Worm (Caenorhabditis elegans): Measurements from ENCODE around the gene ptr-4.
A peak's percentile ranks its signal among the peaks of the same experiment; 100 is the strongest.

ptr-4 gene

DNA sequence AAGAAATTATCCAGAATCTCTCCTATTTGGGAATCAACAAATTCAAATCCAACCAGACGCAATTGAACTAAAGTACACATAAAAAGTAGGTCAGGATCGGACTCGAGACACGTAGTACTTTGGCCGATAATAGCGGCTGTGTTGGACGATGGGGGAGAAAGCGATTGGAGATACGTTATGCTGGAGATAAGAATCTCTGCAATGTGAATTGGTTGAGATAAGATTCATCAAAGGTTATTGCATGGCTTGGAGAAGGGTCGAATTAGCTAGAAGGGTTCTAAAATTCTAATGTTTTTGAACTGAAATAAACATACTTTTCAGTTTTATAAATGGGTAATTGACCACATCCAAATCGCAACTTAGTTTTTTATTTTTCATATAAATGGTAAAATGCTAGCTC, 26.7 kb upstream of the ptr-4 start:
- TF ChIP-seq tab-1 (GFP tag; IDR thresholded peaks at IDR 0.05) (no peak), cog-1 (tag; optimal IDR thresholded peaks at IDR 0.05) (no peak), T22C8.4 (GFP tag; IDR thresholded peaks at IDR 0.05) (no peak), ref-1 (GFP tag; conservative IDR thresholded peaks at IDR 0.05) (no peak), ztf-29 (GFP tag; IDR thresholded peaks at IDR 0.05) (no peak), klf-2 (GFP tag; conservative IDR thresholded peaks at IDR 0.05) (no peak), med-1 (GFP tag; optimal IDR thresholded peaks at IDR 0.05; ENCODE audit: insufficient read depth) (no peak)

DNA sequence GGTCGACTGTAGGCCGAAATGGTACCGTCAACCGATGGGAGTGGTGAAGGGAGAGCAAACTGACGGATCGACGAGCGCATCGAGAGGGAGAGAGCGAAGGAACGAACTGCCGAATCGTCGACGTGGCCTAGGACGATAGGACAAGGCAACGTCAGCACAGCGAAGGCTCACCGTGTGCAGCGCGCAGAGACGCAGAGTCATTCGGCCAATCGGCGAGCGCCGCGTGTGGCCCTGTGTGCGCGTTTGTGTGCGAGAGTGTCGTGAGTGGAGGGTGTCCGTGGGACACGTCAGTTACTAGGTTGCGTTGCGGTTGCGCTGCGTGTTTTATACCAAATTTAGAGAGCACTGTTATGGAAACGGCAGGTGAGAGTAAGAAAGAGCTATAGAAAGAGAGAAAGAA, 26.2 kb upstream of the ptr-4 start, which contains the start of gene hsp-3:
Gene hsp-3, minus strand, starts transcription at position 158 of the 400 bp plus-strand sequence.
- no peak for TF ChIP-seq med-1 (GFP tag; optimal IDR thresholded peaks at IDR 0.05; ENCODE audit: insufficient read depth)
- no peak for TF ChIP-seq T22C8.4 (GFP tag; IDR thresholded peaks at IDR 0.05)
- TF ChIP-seq ref-1 (GFP tag; conservative IDR thresholded peaks at IDR 0.05): no peak
- 0 out of 2 replicates have a peak, but pooled peaks have one; percentile 14 for TF ChIP-seq tab-1 (GFP tag; IDR thresholded peaks at IDR 0.05)
- no peak for TF ChIP-seq ztf-29 (GFP tag; IDR thresholded peaks at IDR 0.05)
- peak; percentile 70; the same call in 1 of the 2 replicates for TF ChIP-seq ztf-23 (GFP tag; IDR thresholded peaks at IDR 0.05)
- no peak for TF ChIP-seq klf-2 (GFP tag; conservative IDR thresholded peaks at IDR 0.05)
- TF ChIP-seq cog-1 (tag; optimal IDR thresholded peaks at IDR 0.05): peak; percentile 82
- TF ChIP-seq flt-1 (GFP tag; IDR thresholded peaks at IDR 0.05): peak; percentile 91

DNA sequence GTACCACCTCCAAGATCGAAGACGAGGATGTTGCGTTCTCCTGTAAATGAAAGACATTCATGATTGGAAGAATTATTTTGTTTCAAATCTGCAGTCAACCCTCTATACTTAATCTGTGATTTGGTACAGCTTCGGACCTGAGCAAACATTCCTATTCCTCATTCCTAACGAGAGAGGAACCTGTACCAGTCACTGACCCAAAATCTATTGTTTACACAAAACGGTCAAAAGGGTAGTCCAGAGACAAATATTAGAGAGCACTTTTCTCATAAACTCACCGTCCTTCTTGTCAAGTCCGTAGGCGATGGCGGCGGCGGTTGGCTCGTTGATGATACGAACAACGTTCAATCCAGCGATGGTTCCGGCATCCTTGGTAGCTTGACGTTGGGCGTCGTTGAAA, 25.0 kb upstream of the ptr-4 start:
- TF ChIP-seq tab-1 (GFP tag; IDR thresholded peaks at IDR 0.05) (no peak), ref-1 (GFP tag; conservative IDR thresholded peaks at IDR 0.05) (no peak), ztf-23 (GFP tag; IDR thresholded peaks at IDR 0.05) (no peak), T22C8.4 (GFP tag; IDR thresholded peaks at IDR 0.05) (no peak), flt-1 (GFP tag; IDR thresholded peaks at IDR 0.05) (no peak), klf-2 (GFP tag; conservative IDR thresholded peaks at IDR 0.05) (no peak), med-1 (GFP tag; optimal IDR thresholded peaks at IDR 0.05; ENCODE audit: insufficient read depth) (no peak), cog-1 (tag; optimal IDR thresholded peaks at IDR 0.05) (no peak), ztf-29 (GFP tag; IDR thresholded peaks at IDR 0.05) (no peak)

DNA sequence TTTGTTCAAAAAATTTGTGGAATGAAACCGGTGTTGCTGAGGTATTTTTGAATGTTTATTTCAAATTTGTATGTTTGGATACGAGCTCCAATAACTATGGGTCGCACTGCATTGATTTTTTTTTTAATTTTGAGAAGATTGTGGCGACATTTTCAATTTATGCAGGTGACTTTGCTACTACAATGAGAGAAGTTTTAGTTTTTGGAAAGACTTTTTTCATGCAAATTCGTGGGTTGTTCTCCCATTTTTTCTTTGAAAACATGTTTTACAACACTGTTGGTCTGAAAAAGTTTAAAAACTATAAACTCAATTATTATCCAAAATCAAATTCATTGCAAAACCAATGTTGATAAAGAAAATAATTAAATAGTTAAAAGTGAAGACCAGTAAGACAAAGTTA, 22.9 kb upstream of the ptr-4 start:
- TF ChIP-seq T22C8.4 (GFP tag; IDR thresholded peaks at IDR 0.05) (no peak), med-1 (GFP tag; optimal IDR thresholded peaks at IDR 0.05; ENCODE audit: insufficient read depth) (no peak), ref-1 (GFP tag; conservative IDR thresholded peaks at IDR 0.05) (no peak), ztf-29 (GFP tag; IDR thresholded peaks at IDR 0.05) (no peak), ztf-23 (GFP tag; IDR thresholded peaks at IDR 0.05) (no peak), cog-1 (tag; optimal IDR thresholded peaks at IDR 0.05) (no peak), tab-1 (GFP tag; IDR thresholded peaks at IDR 0.05) (no peak), klf-2 (GFP tag; conservative IDR thresholded peaks at IDR 0.05) (no peak)

DNA sequence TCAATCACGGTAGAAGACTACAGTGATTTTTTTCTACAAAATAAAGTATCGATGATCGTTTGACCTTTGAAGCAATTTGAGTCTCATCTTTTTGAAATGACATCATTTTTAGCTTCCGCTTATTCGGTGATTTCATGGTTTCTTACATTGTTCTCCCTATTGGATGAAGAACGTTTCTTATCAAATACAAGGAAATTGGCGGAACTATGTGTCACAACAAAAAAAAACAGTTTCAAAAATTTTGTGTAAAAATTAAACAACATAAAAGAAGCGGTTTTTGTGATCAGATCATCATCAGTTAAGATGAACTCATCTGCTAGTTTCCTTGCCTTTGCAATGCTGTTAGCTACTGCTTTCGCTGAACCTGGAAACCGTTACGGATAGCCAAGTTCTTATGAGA, 21.9 kb upstream of the ptr-4 start, which contains the start of gene C45B2.8:
Gene C45B2.8, plus strand, starts transcription at position 301 of the 400 bp plus-strand sequence.
- TF ChIP-seq med-1 (GFP tag; optimal IDR thresholded peaks at IDR 0.05; ENCODE audit: insufficient read depth) (no peak), T22C8.4 (GFP tag; IDR thresholded peaks at IDR 0.05) (no peak), ztf-29 (GFP tag; IDR thresholded peaks at IDR 0.05) (no peak), ref-1 (GFP tag; conservative IDR thresholded peaks at IDR 0.05) (no peak), cog-1 (tag; optimal IDR thresholded peaks at IDR 0.05) (no peak), klf-2 (GFP tag; conservative IDR thresholded peaks at IDR 0.05) (no peak), flt-1 (GFP tag; IDR thresholded peaks at IDR 0.05) (no peak), tab-1 (GFP tag; IDR thresholded peaks at IDR 0.05) (no peak), ztf-23 (GFP tag; IDR thresholded peaks at IDR 0.05) (no peak)

DNA sequence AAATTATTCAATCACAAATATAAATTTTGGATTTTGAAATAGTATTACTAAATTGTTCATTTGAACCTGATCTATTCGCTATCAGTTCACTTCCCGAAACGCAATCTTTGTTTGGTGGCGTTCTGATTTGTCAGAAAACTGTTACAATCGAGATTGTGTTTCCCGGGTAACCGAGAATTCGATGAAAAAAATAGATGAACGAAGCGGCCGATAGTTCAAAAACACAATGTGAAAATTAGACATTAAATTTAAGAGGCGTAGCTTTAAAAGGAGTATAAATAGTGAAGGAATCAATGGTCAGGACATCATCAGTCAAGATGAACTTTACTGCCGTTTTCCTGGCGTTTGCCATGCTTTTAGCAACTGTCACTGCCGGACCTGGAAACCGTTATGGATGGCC, 20.0 kb upstream of the ptr-4 start, which contains the start of gene C45B2.1:
Gene C45B2.1, plus strand, starts transcription at position 301 of the 400 bp plus-strand sequence.
- no peak for TF ChIP-seq klf-2 (GFP tag; conservative IDR thresholded peaks at IDR 0.05)
- TF ChIP-seq T22C8.4 (GFP tag; IDR thresholded peaks at IDR 0.05): no peak
- no peak for TF ChIP-seq ztf-29 (GFP tag; IDR thresholded peaks at IDR 0.05)
- no peak for TF ChIP-seq ref-1 (GFP tag; conservative IDR thresholded peaks at IDR 0.05)
- no peak for TF ChIP-seq flt-1 (GFP tag; IDR thresholded peaks at IDR 0.05)
- TF ChIP-seq med-1 (GFP tag; optimal IDR thresholded peaks at IDR 0.05; ENCODE audit: insufficient read depth): no peak
- no peak for TF ChIP-seq cog-1 (tag; optimal IDR thresholded peaks at IDR 0.05)
- no peak for TF ChIP-seq ztf-23 (GFP tag; IDR thresholded peaks at IDR 0.05)
- TF ChIP-seq tab-1 (GFP tag; IDR thresholded peaks at IDR 0.05): no peak

DNA sequence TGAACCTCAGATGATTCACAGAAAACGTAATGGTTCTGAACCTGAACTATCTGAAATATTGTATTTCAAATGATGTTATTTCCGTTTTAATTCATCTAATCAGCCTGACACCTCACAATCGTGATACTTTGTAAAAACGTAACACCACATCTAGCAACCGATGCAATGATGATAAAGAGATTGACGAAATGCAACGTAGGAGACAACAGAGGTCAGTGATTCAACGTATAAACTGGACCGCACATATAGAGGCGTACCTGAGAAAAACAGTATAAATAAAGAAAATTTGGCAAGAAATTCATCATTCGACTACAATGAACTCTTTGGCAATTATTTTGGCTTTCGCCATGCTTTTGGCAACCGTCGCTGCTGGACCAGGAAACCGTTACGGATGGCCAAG, 18.7 kb upstream of the ptr-4 start, which contains the start of gene C45B2.2:
Gene C45B2.2, plus strand, starts transcription at position 301 of the 400 bp plus-strand sequence.
- TF ChIP-seq ztf-23 (GFP tag; IDR thresholded peaks at IDR 0.05) (no peak), T22C8.4 (GFP tag; IDR thresholded peaks at IDR 0.05) (no peak), ref-1 (GFP tag; conservative IDR thresholded peaks at IDR 0.05) (no peak), ztf-29 (GFP tag; IDR thresholded peaks at IDR 0.05) (no peak), tab-1 (GFP tag; IDR thresholded peaks at IDR 0.05) (no peak), med-1 (GFP tag; optimal IDR thresholded peaks at IDR 0.05; ENCODE audit: insufficient read depth) (no peak), flt-1 (GFP tag; IDR thresholded peaks at IDR 0.05) (no peak), cog-1 (tag; optimal IDR thresholded peaks at IDR 0.05) (no peak)

DNA sequence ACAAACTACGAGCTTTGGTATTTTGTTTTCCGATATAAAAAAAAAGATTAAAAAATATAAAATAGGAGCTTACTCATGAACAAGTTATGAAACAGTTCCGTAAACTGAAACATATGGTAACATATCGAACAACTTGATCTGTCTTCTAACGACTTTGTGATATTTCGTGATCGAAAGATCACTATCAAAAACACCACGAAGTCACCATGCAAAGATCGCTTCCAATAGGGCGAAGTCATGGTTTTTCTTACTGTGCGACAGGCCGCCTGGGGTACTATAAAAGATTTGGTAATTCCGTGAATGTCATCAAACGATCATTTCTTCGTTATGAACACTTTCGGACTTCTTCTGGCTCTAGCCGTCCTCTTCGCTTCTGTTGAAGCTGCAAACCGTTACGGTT, 16.9 kb upstream of the ptr-4 start, which contains the start of gene C45B2.3:
Gene C45B2.3, plus strand, starts transcription at position 301 of the 400 bp plus-strand sequence.
- no peak for TF ChIP-seq med-1 (GFP tag; optimal IDR thresholded peaks at IDR 0.05; ENCODE audit: insufficient read depth)
- no peak for TF ChIP-seq tab-1 (GFP tag; IDR thresholded peaks at IDR 0.05)
- no peak for TF ChIP-seq T22C8.4 (GFP tag; IDR thresholded peaks at IDR 0.05)
- TF ChIP-seq ztf-23 (GFP tag; IDR thresholded peaks at IDR 0.05): no peak
- no peak for TF ChIP-seq ref-1 (GFP tag; conservative IDR thresholded peaks at IDR 0.05)
- TF ChIP-seq klf-2 (GFP tag; conservative IDR thresholded peaks at IDR 0.05): no peak
- no peak for TF ChIP-seq ztf-29 (GFP tag; IDR thresholded peaks at IDR 0.05)

DNA sequence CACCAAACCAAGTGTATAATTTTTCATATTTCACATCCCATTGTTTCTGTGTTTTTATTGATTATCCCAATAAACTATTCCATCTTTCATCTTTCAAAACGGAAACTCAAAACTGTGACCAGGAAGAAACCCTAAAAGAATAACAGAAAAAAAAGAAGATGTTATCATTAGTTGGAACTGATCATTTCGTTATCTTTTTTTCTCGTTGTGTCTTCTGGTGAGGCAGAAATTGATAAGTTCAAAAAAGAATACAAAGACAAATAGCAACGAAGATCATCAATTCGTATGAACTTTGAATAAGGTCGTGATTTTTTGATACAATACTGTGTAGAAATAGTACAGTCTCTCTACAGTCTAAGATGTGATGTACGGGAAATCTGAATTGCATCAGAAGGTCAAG, 16.0 kb upstream of the ptr-4 start:
- no peak for TF ChIP-seq cog-1 (tag; optimal IDR thresholded peaks at IDR 0.05)
- TF ChIP-seq ztf-23 (GFP tag; IDR thresholded peaks at IDR 0.05): no peak
- TF ChIP-seq med-1 (GFP tag; optimal IDR thresholded peaks at IDR 0.05; ENCODE audit: insufficient read depth): no peak
- no peak for TF ChIP-seq klf-2 (GFP tag; conservative IDR thresholded peaks at IDR 0.05)
- TF ChIP-seq ztf-29 (GFP tag; IDR thresholded peaks at IDR 0.05): no peak
- TF ChIP-seq tab-1 (GFP tag; IDR thresholded peaks at IDR 0.05): no peak
- no peak for TF ChIP-seq ref-1 (GFP tag; conservative IDR thresholded peaks at IDR 0.05)
- TF ChIP-seq T22C8.4 (GFP tag; IDR thresholded peaks at IDR 0.05): no peak
- TF ChIP-seq flt-1 (GFP tag; IDR thresholded peaks at IDR 0.05): no peak

Measured in whole organism, midembryonic.